Fruit fly (Drosophila melanogaster) whole organism, embryonic: ENCODE measurements around the gene CG32281.

Experiments used
- Antp ChIP-seq: fragments of 200-800 bp; sonication (Bioruptor generic); optimal IDR thresholded peaks from 3 replicates; lab custom pipeline; 2016; ENCODE audit warnings: missing biosample characterization, missing genetic modification characterization
- B-H2 ChIP-seq: fragments of 200-800 bp; sonication (Bioruptor generic); optimal IDR thresholded peaks from 2 replicates; lab custom pipeline; 2018; ENCODE audit warnings: missing biosample characterization, mild to moderate bottlenecking, missing genetic modification characterization
- Bteb2 ChIP-seq: fragments of 200-800 bp; sonication (Bioruptor generic); optimal IDR thresholded peaks from 2 replicates; lab custom pipeline; 2016; ENCODE audit warnings: missing biosample characterization, missing genetic modification characterization
- CG10267 ChIP-seq: fragments of 200-800 bp; sonication (Bioruptor generic); optimal IDR thresholded peaks from 2 replicates; lab custom pipeline; 2018; ENCODE audit warnings: missing biosample characterization, mild to moderate bottlenecking, missing genetic modification characterization, moderate library complexity
- CG10321 ChIP-seq: fragments of 200-800 bp; sonication (Bioruptor generic); IDR thresholded peaks from 2 replicates; pipeline ENCODE4 v1.3.6; 2022; ENCODE audit warnings: missing biosample characterization, missing genetic modification characterization
- CG11456 ChIP-seq: fragments of 200-800 bp; sonication (Bioruptor generic); IDR thresholded peaks from 3 replicates; pipeline ENCODE4 v1.3.6; 2022; ENCODE audit warnings: missing biosample characterization, missing genetic modification characterization
- CG11560 ChIP-seq: fragments of 200-800 bp; sonication (Bioruptor generic); IDR thresholded peaks from 3 replicates; pipeline ENCODE4 v1.3.6; 2022; ENCODE audit warnings: missing biosample characterization, missing genetic modification characterization
- CG13296 ChIP-seq: fragments of 200-800 bp; sonication (Bioruptor generic); optimal IDR thresholded peaks from 3 replicates; lab custom pipeline; 2018; ENCODE audit warnings: missing biosample characterization, mild to moderate bottlenecking, missing genetic modification characterization
- CG13424 ChIP-seq: fragments of 200-800 bp; sonication (Bioruptor generic); optimal IDR thresholded peaks from 2 replicates; lab custom pipeline; 2019; ENCODE audit warnings: missing biosample characterization, mild to moderate bottlenecking, missing genetic modification characterization, moderate library complexity
- CG18599 ChIP-seq: fragments of 200-800 bp; sonication (Bioruptor generic); optimal IDR thresholded peaks from 3 replicates; lab custom pipeline; 2017; ENCODE audit warnings: missing biosample characterization, missing genetic modification characterization, mild to moderate bottlenecking, moderate library complexity, missing genetic modification reagents
- CG31441 ChIP-seq: fragments of 200-800 bp; sonication (Bioruptor generic); IDR thresholded peaks from 2 replicates; pipeline ENCODE4 v1.3.6; 2022; ENCODE audit warnings: missing biosample characterization, missing genetic modification characterization
- CG4328 ChIP-seq: fragments of 200-800 bp; sonication (Bioruptor generic); optimal IDR thresholded peaks from 3 replicates; lab custom pipeline; 2017; ENCODE audit warnings: missing biosample characterization, missing genetic modification reagents, missing genetic modification characterization
- CG4617 ChIP-seq: fragments of 200-800 bp; sonication (Bioruptor generic); optimal IDR thresholded peaks from 3 replicates; lab custom pipeline; 2016; ENCODE audit warnings: missing biosample characterization, missing genetic modification characterization, borderline replicate concordance
- CG4854 ChIP-seq: fragments of 200-800 bp; sonication (Bioruptor generic); optimal IDR thresholded peaks from 2 replicates; lab custom pipeline; 2016; ENCODE audit warnings: missing biosample characterization, missing genetic modification characterization, inconsistent platforms
- CG7556 ChIP-seq: fragments of 200-800 bp; sonication (Bioruptor generic); optimal IDR thresholded peaks from 2 replicates; lab custom pipeline; 2017; ENCODE audit warnings: missing biosample characterization, mild to moderate bottlenecking, missing genetic modification characterization
- CG8089 ChIP-seq: fragments of 200-800 bp; sonication (Bioruptor generic); optimal IDR thresholded peaks from 3 replicates; lab custom pipeline; 2016; ENCODE audit warnings: missing biosample characterization, missing genetic modification characterization
- CG9817 ChIP-seq: fragments of 200-800 bp; sonication (Bioruptor generic); optimal IDR thresholded peaks from 2 replicates; lab custom pipeline; 2018; ENCODE audit warnings: missing biosample characterization, mild to moderate bottlenecking, missing genetic modification characterization, moderate library complexity
- D ChIP-seq, 2 experiments: fragments of 200-800 bp in 1 of 2; fragments of >200 bp in 1 of 2; sonication (Bioruptor generic) in 1 of 2; optimal IDR thresholded peaks; 2 replicates in 1 of 2; 3 replicates in 1 of 2; lab custom pipeline; 2017; ENCODE audit warnings: mild to moderate bottlenecking in 1 of 2, missing biosample characterization in 1 of 2, missing genetic modification characterization in 1 of 2, missing genetic modification reagents in 1 of 2
- Dad ChIP-seq: fragments of 200-800 bp; sonication (Bioruptor generic); optimal IDR thresholded peaks from 3 replicates; lab custom pipeline; 2016; ENCODE audit warnings: missing biosample characterization, missing genetic modification characterization
- Dip3 ChIP-seq: fragments of 200-800 bp; sonication (Bioruptor generic); optimal IDR thresholded peaks from 3 replicates; lab custom pipeline; 2016; ENCODE audit warnings: missing biosample characterization, missing genetic modification characterization
- Dref ChIP-seq: fragments of 200-800 bp; sonication (Bioruptor generic); IDR thresholded peaks from 2 replicates; pipeline ENCODE4 v1.3.6; 2022; ENCODE audit warnings: missing biosample characterization, missing genetic modification characterization
- Ets97D ChIP-seq: fragments of 200-800 bp; sonication (Bioruptor generic); optimal IDR thresholded peaks from 3 replicates; lab custom pipeline; 2016; ENCODE audit warnings: missing biosample characterization, missing genetic modification characterization
- Gug ChIP-seq: fragments of 200-800 bp; sonication (Bioruptor generic); IDR thresholded peaks from 4 replicates; pipeline ENCODE4 v1.3.6; 2022; ENCODE audit warnings: missing biosample characterization, missing genetic modification characterization
- HmgD ChIP-seq: fragments of 200-800 bp; sonication (Bioruptor generic); optimal IDR thresholded peaks from 3 replicates; lab custom pipeline; 2016; ENCODE audit warnings: missing biosample characterization, missing genetic modification characterization
- Lim3 ChIP-seq: fragments of 200-800 bp; sonication (Bioruptor generic); IDR thresholded peaks from 2 replicates; pipeline ENCODE4 v1.3.6; 2022; ENCODE audit warnings: missing biosample characterization, missing genetic modification characterization
- NfI ChIP-seq: fragments of 200-800 bp; sonication (Bioruptor generic); optimal IDR thresholded peaks from 3 replicates; lab custom pipeline; 2018; ENCODE audit warnings: missing biosample characterization, mild to moderate bottlenecking, missing genetic modification characterization, moderate library complexity
- Pdp1 ChIP-seq, 2 experiments: fragments of 200-800 bp; sonication (Bioruptor generic); optimal IDR thresholded peaks; 3 replicates each; lab custom pipeline; 2016; ENCODE audit warnings: missing biosample characterization in 2 of 2, missing genetic modification characterization in 2 of 2, mild to moderate bottlenecking in 1 of 2, moderate library complexity in 1 of 2
- YL-1 ChIP-seq: fragments of 200-800 bp; sonication (Bioruptor generic); optimal IDR thresholded peaks from 3 replicates; lab custom pipeline; 2017; ENCODE audit warnings: missing biosample characterization, mild to moderate bottlenecking, missing genetic modification characterization
- ato ChIP-seq: fragments of 200-800 bp; sonication (Bioruptor generic); IDR thresholded peaks from 2 replicates; pipeline ENCODE4 v1.3.6; 2022; ENCODE audit warnings: missing biosample characterization, missing genetic modification characterization; ENCODE audit not compliant: partially characterized antibody
- bbx ChIP-seq: fragments of 200-800 bp; sonication (Bioruptor generic); IDR thresholded peaks from 2 replicates; pipeline ENCODE4 v1.3.6; 2022; ENCODE audit warnings: missing biosample characterization, missing genetic modification characterization; ENCODE audit not compliant: partially characterized antibody
- chinmo ChIP-seq: fragments of 200-800 bp; sonication (Bioruptor generic); IDR thresholded peaks from 4 replicates; pipeline ENCODE4 v1.3.6; 2022; ENCODE audit warnings: missing biosample characterization, missing genetic modification characterization; ENCODE audit not compliant: partially characterized antibody
- crc ChIP-seq: fragments of 200-800 bp; sonication (Bioruptor generic); optimal IDR thresholded peaks from 2 replicates; lab custom pipeline; 2016; ENCODE audit warnings: missing biosample characterization, missing genetic modification characterization
- dan ChIP-seq: fragments of 200-800 bp; sonication (Bioruptor generic); IDR thresholded peaks from 2 replicates; pipeline ENCODE4 v1.3.6; 2022; ENCODE audit warnings: missing biosample characterization, missing genetic modification characterization
- danr ChIP-seq: fragments of 200-800 bp; sonication (Bioruptor generic); IDR thresholded peaks from 2 replicates; pipeline ENCODE4 v1.3.6; 2022; ENCODE audit warnings: missing biosample characterization, missing genetic modification characterization
- emc ChIP-seq: fragments of 200-800 bp; sonication (Bioruptor generic); optimal IDR thresholded peaks from 2 replicates; lab custom pipeline; 2016; ENCODE audit warnings: missing biosample characterization, missing genetic modification characterization
- ems ChIP-seq: fragments of 200-800 bp; sonication (Bioruptor generic); optimal IDR thresholded peaks from 3 replicates; lab custom pipeline; 2016; ENCODE audit warnings: missing biosample characterization, missing genetic modification characterization
- gce ChIP-seq: fragments of 200-800 bp; sonication (Bioruptor generic); IDR thresholded peaks from 3 replicates; pipeline ENCODE4 v1.3.6; 2022; ENCODE audit warnings: missing biosample characterization, missing genetic modification characterization
- gem ChIP-seq: fragments of 200-800 bp; sonication (Bioruptor generic); optimal IDR thresholded peaks from 2 replicates; lab custom pipeline; 2019; ENCODE audit warnings: missing biosample characterization, mild to moderate bottlenecking, missing genetic modification characterization, moderate library complexity
- hth ChIP-seq: fragments of >200 bp; optimal IDR thresholded peaks from 2 replicates; lab custom pipeline; 2017; ENCODE audit warnings: inconsistent platforms
- ind ChIP-seq: fragments of 200-800 bp; sonication (Bioruptor generic); optimal IDR thresholded peaks from 3 replicates; lab custom pipeline; 2016; ENCODE audit warnings: missing biosample characterization, missing genetic modification characterization
- lbe ChIP-seq: fragments of 200-800 bp; sonication (Bioruptor generic); optimal IDR thresholded peaks from 2 replicates; lab custom pipeline; 2016; ENCODE audit warnings: missing biosample characterization, mild to moderate bottlenecking, missing genetic modification characterization
- pan ChIP-seq, 4 experiments: fragments of >200 bp in 3 of 4; fragments of 200-800 bp in 1 of 4; sonication (Bioruptor generic) in 1 of 4; optimal IDR thresholded peaks in 3 of 4; IDR thresholded peaks in 1 of 4; 2 replicates each; pipeline versions ENCODE4 v1.3.6 to Lab custom; 2017 to 2022; ENCODE audit warnings: missing biosample characterization in 2 of 4, missing genetic modification characterization in 2 of 4, mixed read lengths in 1 of 4
- row ChIP-seq: fragments of 200-800 bp; sonication (Bioruptor generic); IDR thresholded peaks from 3 replicates; pipeline ENCODE4 v1.3.6; 2022; ENCODE audit warnings: missing biosample characterization, missing genetic modification characterization
- sc ChIP-seq, 3 experiments: fragments of >200 bp in 2 of 3; fragments of 200-800 bp in 1 of 3; sonication (Bioruptor generic) in 1 of 3; optimal IDR thresholded peaks; 2 replicates in 2 of 3; 3 replicates in 1 of 3; lab custom pipeline; 2017; ENCODE audit warnings: mild to moderate bottlenecking in 1 of 3, missing biosample characterization in 1 of 3, missing genetic modification characterization in 1 of 3, missing genetic modification reagents in 1 of 3
- seq ChIP-seq: fragments of 200-800 bp; sonication (Bioruptor generic); IDR thresholded peaks from 2 replicates; pipeline ENCODE4 v1.3.6; 2022; ENCODE audit warnings: missing biosample characterization, missing genetic modification characterization
- vfl ChIP-seq: fragments of 200-800 bp; sonication (Bioruptor generic); optimal IDR thresholded peaks from 2 replicates; lab custom pipeline; 2016; ENCODE audit warnings: missing biosample characterization, missing genetic modification characterization
- vnd ChIP-seq: fragments of 200-800 bp; sonication (Bioruptor generic); IDR thresholded peaks from 3 replicates; pipeline ENCODE4 v1.3.6; 2022; ENCODE audit warnings: missing biosample characterization, missing genetic modification characterization; ENCODE audit not compliant: partially characterized antibody
- wdn ChIP-seq: fragments of 200-800 bp; sonication (Bioruptor generic); IDR thresholded peaks from 2 replicates; pipeline ENCODE4 v1.3.6; 2022; ENCODE audit warnings: missing biosample characterization, missing genetic modification characterization
- yki ChIP-seq: fragments of >200 bp; optimal IDR thresholded peaks from 3 replicates; lab custom pipeline; 2018
- z ChIP-seq: fragments of 200-800 bp; sonication (Bioruptor generic); IDR thresholded peaks from 3 replicates; pipeline ENCODE4 v1.3.6; 2022; ENCODE audit warnings: missing biosample characterization, missing genetic modification characterization

The CG32281 gene

DNA sequence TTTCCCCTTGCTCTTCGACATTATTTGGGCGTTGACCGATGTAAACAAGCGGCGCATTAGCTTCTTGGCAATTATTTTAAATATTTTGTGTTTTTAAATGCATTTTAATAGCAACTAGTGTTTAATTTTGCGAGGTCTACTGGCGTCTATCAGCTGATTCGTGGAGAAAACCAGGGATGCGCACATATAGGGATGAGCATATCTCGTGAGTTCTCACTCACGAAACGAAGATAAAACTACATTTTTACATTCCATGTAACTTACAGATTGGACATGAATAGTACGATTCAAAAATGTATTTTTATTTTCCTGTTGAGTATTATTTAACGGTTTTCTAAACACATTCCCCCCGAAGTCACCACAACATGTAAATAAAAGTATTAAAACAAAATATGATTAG is 28.3 kb downstream of the CG32281 start, which contains the start of gene CG14966 (continued):
- no peak for TF ChIP-seq emc
- TF ChIP-seq Dad (GFP tag; lab: Kevin White, UChicago), result no peak
- TF ChIP-seq CG4854 (GFP tag; lab: Kevin White, UChicago), result peak; percentile 19
- TF ChIP-seq danr, result no peak
- TF ChIP-seq row (GFP tag; lab: Robert Waterston, UW), result peak; percentile 85
- 0 out of 3 replicates have a peak, but pooled peaks have one; percentile 42 for TF ChIP-seq CG11560 (tag; lab: Robert Waterston, UW)
- no peak for TF ChIP-seq seq (GFP tag; lab: Robert Waterston, UW)
- 0 out of 2 replicates have a peak, but pooled peaks have one; percentile 36 for TF ChIP-seq Dref (GFP tag; lab: Robert Waterston, UW)
- TF ChIP-seq vnd, result peak; percentile 75
- TF ChIP-seq bbx (GFP tag; lab: Robert Waterston, UW), result peak; percentile 96
- TF ChIP-seq CG10267 (tag; lab: Kevin White, UChicago), result peak; percentile 68
- no peak for TF ChIP-seq hth (lab: Kevin White, UChicago)
- no peak for TF ChIP-seq Lim3 (GFP tag; lab: Robert Waterston, UW)
- TF ChIP-seq CG8089 (GFP tag; lab: Kevin White, UChicago), result no peak
- peak; percentile 22 for TF ChIP-seq Antp
- TF ChIP-seq lbe (GFP tag; lab: Kevin White, UChicago), result peak; percentile 17
- peak; percentile 5; the same call in 1 of the 4 replicates for TF ChIP-seq Gug
- TF ChIP-seq CG18599 (GFP tag; lab: Kevin White, UChicago), result peak; percentile 22
- no peak for TF ChIP-seq dan (GFP tag; lab: Robert Waterston, UW)
- TF ChIP-seq ind (GFP tag; lab: Kevin White, UChicago), result peak; percentile 19
- TF ChIP-seq CG11456 (GFP tag; lab: Robert Waterston, UW), result no peak
- peak; percentile 31 for TF ChIP-seq CG13424 (tag; lab: Kevin White, UChicago)
- no peak for TF ChIP-seq ems (GFP tag; lab: Kevin White, UChicago)
- TF ChIP-seq CG13296 (GFP tag; lab: Kevin White, UChicago), result no peak
- TF ChIP-seq D (optimal IDR thresholded peaks at IDR 0.05; lab: Kevin White, UChicago), result no peak
- no peak for TF ChIP-seq D (GFP tag; optimal IDR thresholded peaks at IDR 0.05; lab: Kevin White, UChicago)
- TF ChIP-seq CG4617, result peak; percentile 7
- no peak for TF ChIP-seq CG4328 (GFP tag; lab: Kevin White, UChicago)
- TF ChIP-seq Ets97D (GFP tag; lab: Kevin White, UChicago), result peak; percentile 67
- TF ChIP-seq vfl (GFP tag; lab: Kevin White, UChicago), result peak; percentile 28
- TF ChIP-seq wdn (GFP tag; lab: Robert Waterston, UW), result no peak
- no peak for TF ChIP-seq NfI
- TF ChIP-seq Dip3 (GFP tag; lab: Kevin White, UChicago), result no peak
- TF ChIP-seq Bteb2, result peak; percentile 23
- TF ChIP-seq HmgD (GFP tag; lab: Kevin White, UChicago), result peak; percentile 44
- TF ChIP-seq B-H2 (GFP tag; lab: Kevin White, UChicago), result peak; percentile 20
- peak; percentile 6 for TF ChIP-seq CG9817 (tag; lab: Kevin White, UChicago)
- no peak for TF ChIP-seq z (GFP tag; lab: Robert Waterston, UW)
- TF ChIP-seq ato (GFP tag; lab: Robert Waterston, UW), result peak; percentile 56
- peak; percentile 79 for TF ChIP-seq YL-1 (GFP tag; lab: Kevin White, UChicago)
- peak in 1 of 2 experiments; percentile 47 for TF ChIP-seq Pdp1 (GFP tag; optimal IDR thresholded peaks at IDR 0.05; lab: Kevin White, UChicago)
- no peak for TF ChIP-seq pan (optimal IDR thresholded peaks at IDR 0.05; lab: Kevin White, UChicago)
- no peak for TF ChIP-seq pan (GFP tag; optimal IDR thresholded peaks at IDR 0.05 in 1 of 2, IDR thresholded peaks at IDR 0.05 in 1 of 2)
- no peak for TF ChIP-seq sc (optimal IDR thresholded peaks at IDR 0.05; lab: Kevin White, UChicago)
- TF ChIP-seq sc (GFP tag; optimal IDR thresholded peaks at IDR 0.05; lab: Kevin White, UChicago), result no peak
- no peak for TF ChIP-seq crc
- no peak for TF ChIP-seq CG10321 (GFP tag; lab: Robert Waterston, UW)
- no peak for TF ChIP-seq CG31441
- TF ChIP-seq gem (tag; lab: Kevin White, UChicago), result peak; percentile 33
- TF ChIP-seq yki (lab: Kevin White, UChicago), result no peak
- no peak for TF ChIP-seq gce (GFP tag; lab: Robert Waterston, UW)
- no peak for TF ChIP-seq CG7556 (GFP tag; lab: Kevin White, UChicago)
- peak; percentile 53; the same call in 1 of the 4 replicates for TF ChIP-seq chinmo (GFP tag; lab: Robert Waterston, UW)
